Worm (Caenorhabditis elegans): Measurements from ENCODE around the gene ZC21.6.

ZC21.6 gene

DNA sequence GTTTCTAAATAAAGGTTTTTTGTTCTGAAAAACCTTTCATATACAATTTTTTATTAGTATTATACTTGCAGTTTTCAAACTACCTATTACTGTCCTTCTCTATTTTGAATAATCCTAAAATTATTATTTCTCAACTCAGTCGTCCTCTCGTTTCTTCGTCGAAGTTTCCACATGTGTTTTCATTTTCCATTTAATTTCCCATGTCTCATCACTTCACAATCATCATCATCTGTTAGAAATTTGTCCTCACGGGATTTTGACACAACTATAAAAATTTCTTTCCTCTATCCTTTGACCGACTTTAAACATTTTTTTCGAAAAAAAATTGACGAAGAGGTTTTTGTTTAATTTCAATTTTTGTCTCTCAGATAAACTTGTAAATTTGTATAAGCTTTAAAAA is 10.0 kb downstream of the ZC21.6 start:
- no peak for TF ChIP-seq elt-3 (tag; optimal IDR thresholded peaks at IDR 0.05)
- no peak for TF ChIP-seq ceh-39 (tag; optimal IDR thresholded peaks at IDR 0.05)
- TF ChIP-seq mab-5 (tag; optimal IDR thresholded peaks at IDR 0.05) = no peak
- TF ChIP-seq unc-39 (tag; optimal IDR thresholded peaks at IDR 0.05) = no peak
- no peak for TF ChIP-seq sem-2 (GFP tag; optimal IDR thresholded peaks at IDR 0.05)
- TF ChIP-seq tbx-8 (GFP tag; optimal IDR thresholded peaks at IDR 0.05) = no peak
- TF ChIP-seq bed-3 (GFP tag; optimal IDR thresholded peaks at IDR 0.05) = no peak
- TF ChIP-seq mls-2 (tag; optimal IDR thresholded peaks at IDR 0.05) = no peak
- TF ChIP-seq M03D4.4 (tag; optimal IDR thresholded peaks at IDR 0.05) = no peak
- TF ChIP-seq ces-1 (GFP tag; optimal IDR thresholded peaks at IDR 0.05) = no peak
- no peak for TF ChIP-seq sptf-1 (tag; optimal IDR thresholded peaks at IDR 0.05)
- no peak for TF ChIP-seq lin-32 (GFP tag; optimal IDR thresholded peaks at IDR 0.05)
- no peak for TF ChIP-seq nhr-237 (tag; optimal IDR thresholded peaks at IDR 0.05)

DNA sequence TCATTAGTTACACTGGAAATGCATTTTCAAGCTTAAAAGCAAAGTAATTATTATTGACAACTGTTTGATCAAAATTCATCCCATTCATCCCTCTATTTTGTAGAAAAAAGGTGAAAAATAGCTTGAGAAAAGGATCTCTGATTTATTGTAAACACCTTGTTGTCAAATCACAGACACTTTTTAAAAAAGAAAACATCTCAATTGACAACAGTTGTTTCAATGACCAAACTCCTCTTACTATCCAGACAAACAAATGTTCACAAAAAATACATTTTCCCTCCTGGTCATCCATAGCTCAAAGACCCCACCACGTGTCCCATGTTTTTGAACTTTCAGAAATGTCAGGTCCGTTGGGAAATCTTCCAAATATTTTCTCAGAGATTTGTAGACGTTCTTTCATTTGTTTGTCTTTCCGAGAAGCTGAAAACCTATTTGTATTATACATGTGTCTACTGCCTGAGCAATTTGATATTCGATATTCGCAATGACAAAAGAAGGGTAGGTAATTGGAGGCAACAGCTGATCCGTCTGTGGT is 10.7 kb downstream of the ZC21.6 start, which contains the start of gene trp-1:
Gene trp-1 (plus strand): TSS at position 485 of the 535 bp plus-strand sequence.
- no peak for TF ChIP-seq nhr-12 (tag; optimal IDR thresholded peaks at IDR 0.05)
- TF ChIP-seq elt-3 (tag; optimal IDR thresholded peaks at IDR 0.05) = no peak
- no peak for TF ChIP-seq unc-39 (tag; optimal IDR thresholded peaks at IDR 0.05)
- no peak for TF ChIP-seq bed-3 (GFP tag; optimal IDR thresholded peaks at IDR 0.05)
- TF ChIP-seq nhr-2 (tag; optimal IDR thresholded peaks at IDR 0.05) = no peak
- TF ChIP-seq nhr-237 (tag; optimal IDR thresholded peaks at IDR 0.05) = no peak
- no peak for TF ChIP-seq lin-13 (tag; optimal IDR thresholded peaks at IDR 0.05)
- TF ChIP-seq ceh-39 (tag; optimal IDR thresholded peaks at IDR 0.05) = no peak
- no peak for TF ChIP-seq drap-1 (GFP tag; optimal IDR thresholded peaks at IDR 0.05)
- TF ChIP-seq ceh-83 (GFP tag; optimal IDR thresholded peaks at IDR 0.05) = no peak
- TF ChIP-seq ham-2 (GFP tag; optimal IDR thresholded peaks at IDR 0.05) = no peak
- TF ChIP-seq unc-120 (tag; optimal IDR thresholded peaks at IDR 0.05; ENCODE audit: poor library complexity, severe bottlenecking) = no peak
- no peak for TF ChIP-seq hlh-1 (tag; optimal IDR thresholded peaks at IDR 0.05)
- no peak for TF ChIP-seq pha-4 (tag; optimal IDR thresholded peaks at IDR 0.05)

DNA sequence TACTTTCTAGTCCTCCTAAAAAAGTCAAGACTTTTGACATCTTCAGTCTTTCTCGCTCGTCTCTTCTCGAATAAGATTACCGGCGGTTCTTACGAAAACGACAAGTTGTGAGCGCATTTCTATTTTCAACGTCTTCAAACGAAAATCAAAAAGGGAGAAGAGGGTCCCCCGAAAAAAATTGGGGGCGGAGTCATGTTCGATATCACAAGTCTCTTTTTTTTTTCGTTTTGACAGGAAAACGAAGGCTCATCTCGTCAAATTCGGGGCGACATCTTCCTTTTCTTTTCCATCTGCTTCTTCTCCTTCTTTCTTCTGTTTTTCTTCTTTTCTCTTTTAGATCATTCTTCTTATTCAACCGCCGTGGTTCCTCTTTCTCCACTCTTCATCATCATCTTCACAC is 11.5 kb downstream of the ZC21.6 start:
- TF ChIP-seq cnd-1 (tag; optimal IDR thresholded peaks at IDR 0.05) (no peak), bed-3 (GFP tag; optimal IDR thresholded peaks at IDR 0.05) (no peak), mep-1 (tag; optimal IDR thresholded peaks at IDR 0.05) (no peak), sem-2 (GFP tag; optimal IDR thresholded peaks at IDR 0.05) (no peak), ces-1 (GFP tag; optimal IDR thresholded peaks at IDR 0.05) (peak; percentile 4), ztf-11 (tag; optimal IDR thresholded peaks at IDR 0.05) (no peak)

DNA sequence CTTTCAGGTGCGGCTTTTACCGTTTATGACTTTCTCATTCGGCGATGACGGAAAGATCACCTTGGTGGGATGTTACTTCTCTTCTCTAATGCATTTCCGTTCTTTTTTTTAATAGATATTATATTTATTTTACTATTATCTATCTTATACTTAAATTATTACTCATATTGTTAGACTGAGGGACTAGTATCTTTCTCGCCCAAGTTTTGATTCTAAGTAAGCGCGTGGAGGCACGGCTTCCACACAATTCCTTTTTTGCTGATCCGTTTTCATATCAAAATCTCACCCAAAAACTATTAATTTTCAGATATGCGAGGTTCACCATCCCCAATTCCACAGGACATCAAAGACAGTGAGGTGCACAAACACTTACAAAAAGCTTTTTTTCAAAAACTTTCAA is 15.6 kb downstream of the ZC21.6 start, which contains the start of gene ZC21.10:
Gene ZC21.10 (plus strand): TSS at position 301 of the 400 bp plus-strand sequence.
- no peak for TF ChIP-seq nhr-237 (tag; optimal IDR thresholded peaks at IDR 0.05)
- no peak for TF ChIP-seq nhr-76 (tag; optimal IDR thresholded peaks at IDR 0.05)
- no peak for TF ChIP-seq mls-2 (tag; optimal IDR thresholded peaks at IDR 0.05)
- no peak for TF ChIP-seq mab-5 (tag; optimal IDR thresholded peaks at IDR 0.05)
- no peak for TF ChIP-seq zip-8 (tag; optimal IDR thresholded peaks at IDR 0.05)
- no peak for TF ChIP-seq unc-62 (GFP tag; optimal IDR thresholded peaks at IDR 0.05)
- TF ChIP-seq unc-120 (tag; optimal IDR thresholded peaks at IDR 0.05; ENCODE audit: poor library complexity, severe bottlenecking) = no peak
- no peak for TF ChIP-seq tbx-8 (GFP tag; optimal IDR thresholded peaks at IDR 0.05)
- TF ChIP-seq lsy-2 (tag; optimal IDR thresholded peaks at IDR 0.05) = no peak
- TF ChIP-seq unc-39 (tag; optimal IDR thresholded peaks at IDR 0.05) = no peak
- no peak for TF ChIP-seq ces-1 (GFP tag; optimal IDR thresholded peaks at IDR 0.05)
- no peak for TF ChIP-seq lin-32 (GFP tag; optimal IDR thresholded peaks at IDR 0.05)
- TF ChIP-seq mep-1 (tag; optimal IDR thresholded peaks at IDR 0.05) = no peak
- no peak for TF ChIP-seq sptf-1 (tag; optimal IDR thresholded peaks at IDR 0.05)
- TF ChIP-seq snpc-4 (tag; optimal IDR thresholded peaks at IDR 0.05) = no peak

DNA sequence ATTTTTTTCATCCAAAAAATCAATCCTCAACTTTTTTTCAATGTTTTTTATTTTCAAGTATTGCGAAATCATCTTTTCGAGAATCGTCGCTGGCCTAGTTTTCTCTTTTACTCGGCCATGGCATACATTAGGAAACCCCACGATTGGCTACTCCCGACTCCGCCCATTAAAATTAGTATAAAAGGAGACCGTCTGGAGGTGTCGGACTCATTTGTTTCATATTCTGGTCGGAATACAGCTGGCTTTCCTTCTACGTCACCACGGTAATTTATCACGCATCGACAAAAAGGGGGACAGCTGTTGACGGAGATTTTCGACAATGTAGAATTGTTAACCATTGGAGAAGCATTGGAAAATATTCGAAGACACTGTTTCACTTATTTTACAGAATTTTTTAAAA is 16.4 kb downstream of the ZC21.6 start:
- TF ChIP-seq lin-13 (tag; optimal IDR thresholded peaks at IDR 0.05) = no peak
- no peak for TF ChIP-seq elt-1 (tag; optimal IDR thresholded peaks at IDR 0.05; ENCODE audit: borderline replicate concordance, insufficient read depth)
- TF ChIP-seq mls-2 (tag; optimal IDR thresholded peaks at IDR 0.05) = peak; percentile 4
- TF ChIP-seq mab-5 (tag; optimal IDR thresholded peaks at IDR 0.05) = no peak
- TF ChIP-seq unc-39 (tag; optimal IDR thresholded peaks at IDR 0.05) = no peak
- no peak for TF ChIP-seq mep-1 (tag; optimal IDR thresholded peaks at IDR 0.05)
- TF ChIP-seq ham-2 (GFP tag; optimal IDR thresholded peaks at IDR 0.05) = no peak
- TF ChIP-seq ceh-39 (tag; optimal IDR thresholded peaks at IDR 0.05) = no peak
- TF ChIP-seq lin-32 (GFP tag; optimal IDR thresholded peaks at IDR 0.05) = peak; percentile 82
- no peak for TF ChIP-seq M03D4.4 (tag; optimal IDR thresholded peaks at IDR 0.05)
- peak; percentile 23 for TF ChIP-seq ceh-43 (GFP tag; optimal IDR thresholded peaks at IDR 0.05)
- TF ChIP-seq ces-1 (GFP tag; optimal IDR thresholded peaks at IDR 0.05) = peak; percentile 61
- peak; percentile 7 for TF ChIP-seq hlh-1 (tag; optimal IDR thresholded peaks at IDR 0.05)
- no peak for TF ChIP-seq nhr-12 (tag; optimal IDR thresholded peaks at IDR 0.05)
- no peak for TF ChIP-seq nhr-76 (tag; optimal IDR thresholded peaks at IDR 0.05)
- peak; percentile 81 for TF ChIP-seq cnd-1 (tag; optimal IDR thresholded peaks at IDR 0.05)
- TF ChIP-seq sptf-1 (tag; optimal IDR thresholded peaks at IDR 0.05) = peak; percentile 39
- no peak for TF ChIP-seq blmp-1 (tag; optimal IDR thresholded peaks at IDR 0.05)
- no peak for TF ChIP-seq zip-8 (tag; optimal IDR thresholded peaks at IDR 0.05)
- no peak for TF ChIP-seq pha-4 (tag; optimal IDR thresholded peaks at IDR 0.05)
- TF ChIP-seq nhr-2 (tag; optimal IDR thresholded peaks at IDR 0.05) = no peak
- TF ChIP-seq nhr-237 (tag; optimal IDR thresholded peaks at IDR 0.05) = peak; percentile 32
- TF ChIP-seq lsy-2 (tag; optimal IDR thresholded peaks at IDR 0.05) = peak; percentile 79
- peak; percentile 25 for TF ChIP-seq ztf-11 (tag; optimal IDR thresholded peaks at IDR 0.05)
- peak; percentile 17 for TF ChIP-seq unc-62 (GFP tag; optimal IDR thresholded peaks at IDR 0.05)
- no peak for TF ChIP-seq sem-2 (GFP tag; optimal IDR thresholded peaks at IDR 0.05)
- no peak for TF ChIP-seq elt-3 (tag; optimal IDR thresholded peaks at IDR 0.05)

All from whole organism, mixed stage, embryonic.